Worm (Caenorhabditis elegans): ENCODE data around the gene C14C6.13.

- TF ChIP-seq nhr-21 (tag; optimal IDR thresholded peaks at IDR 0.05) = no peak
- no peak for TF ChIP-seq snpc-4 (tag; optimal IDR thresholded peaks at IDR 0.05)
- TF ChIP-seq zag-1 (tag; optimal IDR thresholded peaks at IDR 0.05) = no peak
- TF ChIP-seq alr-1 (tag; optimal IDR thresholded peaks at IDR 0.05) = no peak
- TF ChIP-seq lin-39 (tag; optimal IDR thresholded peaks at IDR 0.05) = no peak
- TF ChIP-seq unc-39 (tag; optimal IDR thresholded peaks at IDR 0.05) = no peak
- TF ChIP-seq lin-13 (GFP tag; optimal IDR thresholded peaks at IDR 0.05) = no peak
- TF ChIP-seq aly-2 (tag; optimal IDR thresholded peaks at IDR 0.05) = no peak
- no peak for TF ChIP-seq skn-1 (tag; optimal IDR thresholded peaks at IDR 0.05)
- no peak for TF ChIP-seq ama-1 (optimal IDR thresholded peaks at IDR 0.05)
- TF ChIP-seq unc-62 (GFP tag; optimal IDR thresholded peaks at IDR 0.05) = no peak
- no peak for TF ChIP-seq egl-27 (tag; optimal IDR thresholded peaks at IDR 0.05)
- TF ChIP-seq unc-55 (GFP tag; optimal IDR thresholded peaks at IDR 0.05) = no peak
- TF ChIP-seq nhr-6 (tag; optimal IDR thresholded peaks at IDR 0.05) = no peak
Observed at ce11 chrV:527602-528001, 46.9 kb downstream of the C14C6.13 start, which contains the start of gene srw-108.

Measured in whole organism, L2 larva.